Fruit fly (Drosophila melanogaster): Measurements from ENCODE around the gene ppan.

Gene ppan

dm6 chr3R:21151090-21151870 is 35.2 kb downstream of the ppan start (continued):
- peak; percentile 16 for TF ChIP-seq NK7.1 (GFP tag; optimal IDR thresholded peaks at IDR 0.05)
- TF ChIP-seq Dll (GFP tag; IDR thresholded peaks at IDR 0.05; ENCODE audit: partially characterized antibody), result no peak
- no peak for TF ChIP-seq cg (GFP tag; optimal IDR thresholded peaks at IDR 0.05)
- no peak for TF ChIP-seq Antp (GFP tag; optimal IDR thresholded peaks at IDR 0.05)
- peak; percentile 42 for TF ChIP-seq Asciz (GFP tag; optimal IDR thresholded peaks at IDR 0.05)
- TF ChIP-seq CG12236 (GFP tag; optimal IDR thresholded peaks at IDR 0.05), result peak; percentile 19
- peak; percentile 75 for TF ChIP-seq Rfx (GFP tag; IDR thresholded peaks at IDR 0.05)
- TF ChIP-seq grn (GFP tag; optimal IDR thresholded peaks at IDR 0.05), result no peak
- no peak for TF ChIP-seq vnd (GFP tag; IDR thresholded peaks at IDR 0.05; ENCODE audit: partially characterized antibody)
- TF ChIP-seq Ets97D (GFP tag; optimal IDR thresholded peaks at IDR 0.05), result peak; percentile 8
- peak; percentile 59 for TF ChIP-seq CG12219 (GFP tag; optimal IDR thresholded peaks at IDR 0.05)
- TF ChIP-seq zf30C (GFP tag; optimal IDR thresholded peaks at IDR 0.05), result no peak
- no peak for TF ChIP-seq Doc2 (GFP tag; IDR thresholded peaks at IDR 0.05)
- TF ChIP-seq chn (GFP tag; optimal IDR thresholded peaks at IDR 0.05), result no peak
- TF ChIP-seq Xbp1 (GFP tag; optimal IDR thresholded peaks at IDR 0.05), result peak; percentile 63
- TF ChIP-seq toy (GFP tag; IDR thresholded peaks at IDR 0.05), result no peak
- TF ChIP-seq jigr1 (GFP tag; IDR thresholded peaks at IDR 0.05), result no peak
- no peak for TF ChIP-seq Dp (GFP tag; optimal IDR thresholded peaks at IDR 0.05)
- TF ChIP-seq bsh (GFP tag; optimal IDR thresholded peaks at IDR 0.05), result peak in 1 of 2 experiments; percentile 56
- no peak for TF ChIP-seq YL-1 (GFP tag; optimal IDR thresholded peaks at IDR 0.05)
- no peak for TF ChIP-seq pfk (GFP tag; optimal IDR thresholded peaks at IDR 0.05)
- TF ChIP-seq sima (GFP tag; optimal IDR thresholded peaks at IDR 0.05), result peak; percentile 17
- peak; percentile 20 for TF ChIP-seq pum (GFP tag; optimal IDR thresholded peaks at IDR 0.05)
- no peak for TF ChIP-seq BEAF-32 (GFP tag; optimal IDR thresholded peaks at IDR 0.05)
- TF ChIP-seq CG7745 (tag; optimal IDR thresholded peaks at IDR 0.05), result no peak
- TF ChIP-seq CG31388 (GFP tag; optimal IDR thresholded peaks at IDR 0.05), result no peak
- no peak for TF ChIP-seq CG14965 (GFP tag; optimal IDR thresholded peaks at IDR 0.05; ENCODE audit: borderline replicate concordance)
- TF ChIP-seq Sry-δ (GFP tag; optimal IDR thresholded peaks at IDR 0.05), result no peak
- no peak for TF ChIP-seq Tbp (GFP tag; optimal IDR thresholded peaks at IDR 0.05)
- TF ChIP-seq CG16815 (GFP tag; optimal IDR thresholded peaks at IDR 0.05), result peak; percentile 8
- TF ChIP-seq Trl (optimal IDR thresholded peaks at IDR 0.05), result no peak
- no peak for TF ChIP-seq Trl (GFP tag; optimal IDR thresholded peaks at IDR 0.05)
- TF ChIP-seq Aef1 (GFP tag; IDR thresholded peaks at IDR 0.05), result peak; percentile 44; the same call in 1 of the 3 replicates
- no peak for TF ChIP-seq corto (GFP tag; optimal IDR thresholded peaks at IDR 0.05)
- TF ChIP-seq Atf3 (GFP tag; optimal IDR thresholded peaks at IDR 0.05), result no peak
- 0 out of 2 replicates have a peak, but pooled peaks have one; percentile 41 for TF ChIP-seq CG14441 (GFP tag; IDR thresholded peaks at IDR 0.05)
- TF ChIP-seq z (GFP tag; IDR thresholded peaks at IDR 0.05), result no peak
- TF ChIP-seq CG17361 (GFP tag; IDR thresholded peaks at IDR 0.05), result peak; percentile 58; the same call in 2 of the 3 replicates
- TF ChIP-seq so (GFP tag; IDR thresholded peaks at IDR 0.05), result 0 out of 3 replicates have a peak, but pooled peaks have one; percentile 52
- TF ChIP-seq HmgD (GFP tag; optimal IDR thresholded peaks at IDR 0.05), result no peak
- peak; percentile 60 for TF ChIP-seq CG13624 (GFP tag; optimal IDR thresholded peaks at IDR 0.05)
- peak; percentile 36; the same call in 1 of the 2 replicates for TF ChIP-seq CG10321 (GFP tag; IDR thresholded peaks at IDR 0.05)
- peak; percentile 7 for TF ChIP-seq Nf-YC (tag; optimal IDR thresholded peaks at IDR 0.05)
- no peak for TF ChIP-seq CG11723 (GFP tag; optimal IDR thresholded peaks at IDR 0.05)
- no peak for TF ChIP-seq Ets65A (GFP tag)
- TF ChIP-seq ato (GFP tag; IDR thresholded peaks at IDR 0.05; ENCODE audit: partially characterized antibody), result no peak
- TF ChIP-seq CG10366 (GFP tag; IDR thresholded peaks at IDR 0.05), result peak; percentile 61
- TF ChIP-seq unc-4 (GFP tag; IDR thresholded peaks at IDR 0.05; ENCODE audit: partially characterized antibody), result no peak
- TF ChIP-seq aop (GFP tag; IDR thresholded peaks at IDR 0.05), result no peak
- TF ChIP-seq CG14710 (tag; optimal IDR thresholded peaks at IDR 0.05), result peak; percentile 8
